Worm (Caenorhabditis elegans) whole organism, mixed stage, embryonic: Measurements from ENCODE around the gene flh-1.
"Not testable (repeated sequence)": the region's sequence is repeated elsewhere in the genome, so short reads cannot be mapped to it uniquely, and the experiment has no call there.

ENCODE experiments used
- blmp-1 ChIP-seq: fragments of 150-350 bp; optimal IDR thresholded peaks from 2 replicates; lab custom pipeline; 2014; ENCODE audit warnings: missing biosample characterization, missing genetic modification characterization
- lin-13 ChIP-seq: fragments of 150-350 bp; optimal IDR thresholded peaks from 2 replicates; lab custom pipeline; 2014; ENCODE audit warnings: missing biosample characterization, missing genetic modification characterization
- nhr-237 ChIP-seq: fragments of 150-350 bp; optimal IDR thresholded peaks from 2 replicates; lab custom pipeline; 2014; ENCODE audit warnings: missing biosample characterization, missing genetic modification characterization
- sptf-1 ChIP-seq: sonication (generic microtip); optimal IDR thresholded peaks from 2 replicates; lab custom pipeline; 2017; ENCODE audit warnings: mild to moderate bottlenecking, missing genetic modification characterization, moderate library complexity, missing compliant biosample characterization

- not testable (repeated sequence) for TF ChIP-seq sptf-1, blmp-1, lin-13, nhr-237 (tag; lab: Kevin White, UChicago)
Measured at ce11 chrIV:9312827-9313226, 48.8 kb upstream of the flh-1 start, which contains the start of gene F49C12.7.
